Fruit fly (Drosophila melanogaster) whole organism, embryonic: ENCODE measurements around the gene Usp10.
A peak's percentile ranks its signal among the peaks of the same experiment; 100 is the strongest.

Experiments
- Awh ChIP-seq: fragments of 200-800 bp; sonication (Bioruptor generic); IDR thresholded peaks from 2 replicates; pipeline ENCODE4, ENCODE4 v1.3.6; 2022; ENCODE audit warnings: missing biosample characterization, missing genetic modification characterization
- CG10209 ChIP-seq: fragments of 200-800 bp; sonication (Bioruptor generic); optimal IDR thresholded peaks from 3 replicates; lab custom pipeline; 2017; ENCODE audit warnings: missing biosample characterization, mild to moderate bottlenecking, missing genetic modification characterization, missing genetic modification reagents
- CG10959 ChIP-seq: fragments of 200-800 bp; sonication (Bioruptor generic); IDR thresholded peaks from 2 replicates; pipeline ENCODE4 v1.3.6; 2022; ENCODE audit warnings: missing biosample characterization, missing genetic modification characterization
- CG11504 ChIP-seq: fragments of 200-800 bp; sonication (Bioruptor generic); optimal IDR thresholded peaks from 3 replicates; lab custom pipeline; 2019; ENCODE audit warnings: missing biosample characterization, mild to moderate bottlenecking, missing genetic modification characterization, moderate library complexity
- CG12659 ChIP-seq: fragments of 200-800 bp; sonication (Bioruptor generic); optimal IDR thresholded peaks from 3 replicates; lab custom pipeline; 2017; ENCODE audit warnings: mild to moderate bottlenecking, missing biosample characterization, missing genetic modification reagents, missing genetic modification characterization
- CG12744 ChIP-seq: fragments of 200-800 bp; sonication (Bioruptor generic); optimal IDR thresholded peaks from 2 replicates; lab custom pipeline; 2016; ENCODE audit warnings: missing biosample characterization, missing genetic modification characterization
- CG13424 ChIP-seq: fragments of 200-800 bp; sonication (Bioruptor generic); optimal IDR thresholded peaks from 2 replicates; lab custom pipeline; 2019; ENCODE audit warnings: missing biosample characterization, mild to moderate bottlenecking, missing genetic modification characterization, moderate library complexity
- CG14860 ChIP-seq: fragments of 200-800 bp; sonication (Bioruptor generic); IDR thresholded peaks from 3 replicates; pipeline ENCODE4 v1.3.6; 2022; ENCODE audit warnings: missing biosample characterization, missing genetic modification characterization; ENCODE audit not compliant: partially characterized antibody
- CG16815 ChIP-seq: fragments of 200-800 bp; sonication (Bioruptor generic); optimal IDR thresholded peaks from 3 replicates; lab custom pipeline; 2017; ENCODE audit warnings: missing biosample characterization, mild to moderate bottlenecking, missing genetic modification characterization
- CG17802 ChIP-seq: fragments of 200-800 bp; sonication (Bioruptor generic); optimal IDR thresholded peaks from 2 replicates; lab custom pipeline; 2018; ENCODE audit warnings: missing biosample characterization, mild to moderate bottlenecking, missing genetic modification characterization, moderate library complexity
- CG2120 ChIP-seq: fragments of 200-800 bp; sonication (Bioruptor generic); optimal IDR thresholded peaks from 3 replicates; lab custom pipeline; 2016; ENCODE audit warnings: missing biosample characterization, missing genetic modification characterization
- CG2202 ChIP-seq: fragments of 200-800 bp; sonication (Bioruptor generic); optimal IDR thresholded peaks from 2 replicates; lab custom pipeline; 2018; ENCODE audit warnings: missing biosample characterization, mild to moderate bottlenecking, missing genetic modification characterization
- CG2712 ChIP-seq: fragments of 200-800 bp; optimal IDR thresholded peaks from 3 replicates; lab custom pipeline; 2019; ENCODE audit warnings: missing biosample characterization, mild to moderate bottlenecking, missing genetic modification characterization, moderate library complexity
- CG31441 ChIP-seq: fragments of 200-800 bp; sonication (Bioruptor generic); IDR thresholded peaks from 2 replicates; pipeline ENCODE4 v1.3.6; 2022; ENCODE audit warnings: missing biosample characterization, missing genetic modification characterization
- CG3407 ChIP-seq: fragments of 200-800 bp; sonication (Bioruptor generic); optimal IDR thresholded peaks from 2 replicates; lab custom pipeline; 2018; ENCODE audit warnings: missing biosample characterization, mild to moderate bottlenecking, missing genetic modification characterization
- CG34422 ChIP-seq: fragments of 200-800 bp; sonication (Bioruptor generic); IDR thresholded peaks from 3 replicates; pipeline ENCODE4 v1.3.6; 2022; ENCODE audit warnings: missing biosample characterization, missing genetic modification characterization
- CG42726 ChIP-seq: fragments of 200-800 bp; sonication (Bioruptor generic); IDR thresholded peaks from 2 replicates; pipeline ENCODE4 v1.3.6; 2022; ENCODE audit warnings: missing biosample characterization, missing genetic modification characterization; ENCODE audit not compliant: partially characterized antibody
- CG4424 ChIP-seq: fragments of 200-800 bp; sonication (Bioruptor generic); optimal IDR thresholded peaks from 3 replicates; lab custom pipeline; 2016; ENCODE audit warnings: missing biosample characterization, missing genetic modification characterization
- CG4730 ChIP-seq: fragments of 200-800 bp; sonication (Bioruptor generic); IDR thresholded peaks from 2 replicates; pipeline ENCODE4 v1.3.6; 2022; ENCODE audit warnings: missing biosample characterization, missing genetic modification characterization
- CG7839 ChIP-seq: fragments of 200-800 bp; sonication (Bioruptor generic); optimal IDR thresholded peaks from 3 replicates; lab custom pipeline; 2018; ENCODE audit warnings: missing biosample characterization, mild to moderate bottlenecking, missing genetic modification characterization, moderate library complexity
- CG8765 ChIP-seq: fragments of 200-800 bp; sonication (Bioruptor generic); IDR thresholded peaks from 2 replicates; pipeline ENCODE4 v1.3.6; 2022; ENCODE audit warnings: missing biosample characterization, missing genetic modification characterization
- HLH3B ChIP-seq: fragments of 200-800 bp; sonication (Bioruptor generic); IDR thresholded peaks from 2 replicates; pipeline ENCODE4 v1.3.6; 2022; ENCODE audit warnings: missing biosample characterization, missing genetic modification characterization
- Hsf ChIP-seq: fragments of 200-800 bp; sonication (Bioruptor generic); optimal IDR thresholded peaks from 3 replicates; lab custom pipeline; 2016; ENCODE audit warnings: missing biosample characterization, missing genetic modification characterization
- Pdp1 ChIP-seq, 2 experiments: fragments of 200-800 bp; sonication (Bioruptor generic); optimal IDR thresholded peaks; 3 replicates each; lab custom pipeline; 2016; ENCODE audit warnings: missing biosample characterization in 2 of 2, missing genetic modification characterization in 2 of 2, mild to moderate bottlenecking in 1 of 2, moderate library complexity in 1 of 2
- Sry-δ ChIP-seq: fragments of 200-800 bp; sonication (Bioruptor generic); optimal IDR thresholded peaks from 2 replicates; lab custom pipeline; 2016; ENCODE audit warnings: missing biosample characterization, missing genetic modification characterization
- ac ChIP-seq: fragments of 200-800 bp; sonication (Bioruptor generic); optimal IDR thresholded peaks from 3 replicates; lab custom pipeline; 2017; ENCODE audit warnings: missing biosample characterization, mild to moderate bottlenecking, missing genetic modification characterization
- bcd ChIP-seq: fragments of 200-800 bp; sonication (Bioruptor generic); optimal IDR thresholded peaks from 2 replicates; lab custom pipeline; 2017; ENCODE audit warnings: missing biosample characterization, mild to moderate bottlenecking, missing genetic modification characterization
- btn ChIP-seq: fragments of 200-800 bp; sonication (Bioruptor generic); optimal IDR thresholded peaks from 2 replicates; lab custom pipeline; 2016; ENCODE audit warnings: missing biosample characterization, missing genetic modification characterization
- ci ChIP-seq: fragments of 200-800 bp; sonication (Bioruptor generic); IDR thresholded peaks from 3 replicates; pipeline ENCODE4 v1.3.6; 2022; ENCODE audit warnings: missing biosample characterization, missing genetic modification characterization
- croc ChIP-seq: fragments of 200-800 bp; sonication (Bioruptor generic); conservative IDR thresholded peaks from 3 replicates; pipeline ENCODE4 v1.3.6; 2022; ENCODE audit warnings: missing biosample characterization, missing genetic modification characterization
- dan ChIP-seq: fragments of 200-800 bp; sonication (Bioruptor generic); IDR thresholded peaks from 2 replicates; pipeline ENCODE4 v1.3.6; 2022; ENCODE audit warnings: missing biosample characterization, missing genetic modification characterization
- gem ChIP-seq: fragments of 200-800 bp; sonication (Bioruptor generic); optimal IDR thresholded peaks from 2 replicates; lab custom pipeline; 2019; ENCODE audit warnings: missing biosample characterization, mild to moderate bottlenecking, missing genetic modification characterization, moderate library complexity
- kni ChIP-seq: fragments of 200-800 bp; sonication (Bioruptor generic); optimal IDR thresholded peaks from 3 replicates; lab custom pipeline; 2017; ENCODE audit warnings: mild to moderate bottlenecking, missing biosample characterization, missing genetic modification reagents, missing genetic modification characterization
- nerfin-1 ChIP-seq: fragments of 200-800 bp; sonication (Bioruptor generic); optimal IDR thresholded peaks from 3 replicates; lab custom pipeline; 2019; ENCODE audit warnings: missing biosample characterization, mild to moderate bottlenecking, missing genetic modification characterization, moderate library complexity
- oc ChIP-seq: fragments of 200-800 bp; sonication (Bioruptor generic); optimal IDR thresholded peaks from 2 replicates; lab custom pipeline; 2018; ENCODE audit warnings: missing biosample characterization, mild to moderate bottlenecking, missing genetic modification characterization, moderate library complexity
- pnt ChIP-seq: fragments of 200-800 bp; sonication (Bioruptor generic); optimal IDR thresholded peaks from 3 replicates; lab custom pipeline; 2016; ENCODE audit warnings: missing biosample characterization, missing genetic modification characterization
- row ChIP-seq: fragments of 200-800 bp; sonication (Bioruptor generic); IDR thresholded peaks from 3 replicates; pipeline ENCODE4 v1.3.6; 2022; ENCODE audit warnings: missing biosample characterization, missing genetic modification characterization
- seq ChIP-seq: fragments of 200-800 bp; sonication (Bioruptor generic); IDR thresholded peaks from 2 replicates; pipeline ENCODE4 v1.3.6; 2022; ENCODE audit warnings: missing biosample characterization, missing genetic modification characterization

Usp10 gene

DNA sequence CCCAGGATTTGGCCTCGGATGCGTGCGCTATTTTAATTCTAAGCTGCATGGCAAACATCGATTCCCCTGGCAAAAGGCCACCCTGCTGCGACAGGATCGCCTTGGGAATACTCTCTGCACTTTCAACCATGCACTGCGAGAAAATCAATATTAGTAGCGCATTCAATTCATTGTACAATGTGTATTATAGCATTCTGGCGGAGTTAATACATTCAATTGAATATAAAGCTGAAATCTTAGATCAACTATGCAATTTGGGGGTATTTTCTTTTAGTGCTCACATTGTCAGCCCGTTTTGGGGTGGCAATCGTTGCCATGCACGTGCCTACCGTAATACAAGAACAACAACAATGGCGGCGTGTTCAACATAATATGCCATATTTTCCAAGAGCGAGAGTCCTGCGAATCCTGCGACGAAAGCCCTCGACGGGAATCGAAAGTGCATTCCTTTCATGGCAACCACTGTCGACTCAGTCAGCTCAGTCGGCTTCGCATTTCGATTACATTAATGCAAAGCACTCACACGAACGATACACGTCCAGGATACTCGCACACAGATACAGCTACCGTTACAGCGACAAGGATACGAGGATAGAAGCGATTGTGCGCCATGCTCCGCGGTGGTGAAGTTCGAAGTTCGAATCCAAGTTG lies 36.1 kb downstream of the Usp10 start (continued):
- peak; percentile 58 for TF ChIP-seq gem
- no peak for TF ChIP-seq CG14860 (GFP tag; lab: Robert Waterston, UW)
- TF ChIP-seq CG10959 (GFP tag; lab: Robert Waterston, UW), result 0 out of 2 replicates have a peak, but pooled peaks have one; percentile 17
- TF ChIP-seq CG2120 (GFP tag; lab: Kevin White, UChicago), result no peak
- TF ChIP-seq CG11504, result peak; percentile 52
- peak; percentile 44 for TF ChIP-seq oc (tag; lab: Kevin White, UChicago)
- peak; percentile 28 for TF ChIP-seq Hsf (GFP tag; lab: Kevin White, UChicago)
- TF ChIP-seq dan (GFP tag; lab: Robert Waterston, UW), result no peak
- peak; percentile 72 for TF ChIP-seq ci
- no peak for TF ChIP-seq CG12659
- TF ChIP-seq btn, result no peak
- TF ChIP-seq row (GFP tag; lab: Robert Waterston, UW), result peak; percentile 73
- TF ChIP-seq CG8765, result no peak
- peak; percentile 10 for TF ChIP-seq CG2202 (tag; lab: Kevin White, UChicago)
- TF ChIP-seq CG7839 (tag; lab: Kevin White, UChicago), result peak; percentile 47
- TF ChIP-seq ac (GFP tag; lab: Kevin White, UChicago), result no peak
- peak; percentile 22 for TF ChIP-seq bcd (GFP tag; lab: Kevin White, UChicago)
- TF ChIP-seq CG16815 (GFP tag; lab: Kevin White, UChicago), result peak; percentile 24
- TF ChIP-seq Pdp1 (GFP tag; optimal IDR thresholded peaks at IDR 0.05; lab: Kevin White, UChicago), result no peak
- no peak for TF ChIP-seq CG12744 (GFP tag; lab: Kevin White, UChicago)
- 0 out of 2 replicates have a peak, but pooled peaks have one; percentile 46 for TF ChIP-seq Awh (GFP tag; lab: Robert Waterston, UW)
- TF ChIP-seq CG42726 (GFP tag; lab: Robert Waterston, UW), result no peak
- TF ChIP-seq CG17802 (tag; lab: Kevin White, UChicago), result peak; percentile 35
- peak; percentile 15; the same call in 1 of the 2 replicates for TF ChIP-seq CG31441
- peak; percentile 13 for TF ChIP-seq pnt (GFP tag; lab: Kevin White, UChicago)
- TF ChIP-seq CG4730, result no peak
- TF ChIP-seq CG13424 (tag; lab: Kevin White, UChicago), result peak; percentile 34
- 0 out of 2 replicates have a peak, but pooled peaks have one; percentile 30 for TF ChIP-seq seq (GFP tag; lab: Robert Waterston, UW)
- peak; percentile 88 for TF ChIP-seq nerfin-1 (tag; lab: Kevin White, UChicago)
- peak; percentile 58 for TF ChIP-seq CG2712 (tag; lab: Kevin White, UChicago)
- peak; percentile 40 for TF ChIP-seq CG4424
- no peak for TF ChIP-seq Sry-δ (GFP tag; lab: Kevin White, UChicago)
- TF ChIP-seq HLH3B (GFP tag; lab: Robert Waterston, UW), result 0 out of 2 replicates have a peak, but pooled peaks have one; percentile 42
- TF ChIP-seq CG10209 (GFP tag; lab: Kevin White, UChicago), result peak; percentile 20
- 0 out of 3 replicates have a peak, but pooled peaks have one; percentile 50 for TF ChIP-seq CG34422
- peak; percentile 7 for TF ChIP-seq kni (GFP tag; lab: Kevin White, UChicago)
- peak; percentile 9 for TF ChIP-seq CG3407 (GFP tag; lab: Kevin White, UChicago)
- 0 out of 3 replicates have a peak, but pooled peaks have one; percentile 17 for TF ChIP-seq croc (GFP tag; lab: Robert Waterston, UW)
